Worm (Caenorhabditis elegans) whole organism, young adult: ENCODE results near the gene Y47D3A.21.

ENCODE experiments used
- F10E7.11 ChIP-seq: sonication (generic microtip); optimal IDR thresholded peaks from 2 replicates; lab custom pipeline; 2017; ENCODE audit warnings: mild to moderate bottlenecking, missing genetic modification characterization, moderate library complexity, missing compliant biosample characterization
- ama-1 ChIP-seq, 3 experiments: fragments of 150-350 bp in 1 of 3; sonication (generic microtip) in 2 of 3; optimal IDR thresholded peaks; 2 replicates each; lab custom pipeline; 2014 to 2018; ENCODE audit warnings: missing biosample characterization in 2 of 3, missing genetic modification characterization in 2 of 3, missing genetic modification reagents in 2 of 3
- hlh-12 ChIP-seq: sonication (generic microtip); optimal IDR thresholded peaks from 2 replicates; lab custom pipeline; 2016; ENCODE audit warnings: missing genetic modification characterization, missing compliant biosample characterization
- lag-1 ChIP-seq: fragments of 200-800 bp; sonication (Bioruptor generic); IDR thresholded peaks from 2 replicates; pipeline ENCODE4 v1.3.6; 2022; ENCODE audit warnings: missing genetic modification reagents, missing genetic modification characterization, missing compliant biosample characterization
- snpc-4 ChIP-seq, 5 experiments: fragments of 150-350 bp in 1 of 5; sonication (generic microtip) in 4 of 5; optimal IDR thresholded peaks; 2 replicates each; lab custom pipeline; 2014 to 2018; ENCODE audit warnings: missing genetic modification characterization in 5 of 5, missing biosample characterization in 3 of 5, antibody characterized with exemption in 2 of 5, mild to moderate bottlenecking in 2 of 5, missing compliant biosample characterization in 2 of 5, missing genotype in 2 of 5, moderate library complexity in 2 of 5, missing genetic modification reagents in 1 of 5
- tbx-9 ChIP-seq: sonication (generic microtip); optimal IDR thresholded peaks from 2 replicates; lab custom pipeline; 2016; ENCODE audit warnings: borderline replicate concordance, missing genetic modification characterization, inconsistent platforms, missing compliant biosample characterization
- unc-62 ChIP-seq: fragments of 150-350 bp; optimal IDR thresholded peaks from 2 replicates; lab custom pipeline; 2014; ENCODE audit warnings: missing biosample characterization, missing genetic modification reagents, missing genetic modification characterization
- ztf-3 ChIP-seq: fragments of 200-800 bp; sonication (Bioruptor generic); optimal IDR thresholded peaks from 2 replicates; lab custom pipeline; 2018; ENCODE audit warnings: mild to moderate bottlenecking, missing genetic modification characterization, missing compliant biosample characterization

DNA sequence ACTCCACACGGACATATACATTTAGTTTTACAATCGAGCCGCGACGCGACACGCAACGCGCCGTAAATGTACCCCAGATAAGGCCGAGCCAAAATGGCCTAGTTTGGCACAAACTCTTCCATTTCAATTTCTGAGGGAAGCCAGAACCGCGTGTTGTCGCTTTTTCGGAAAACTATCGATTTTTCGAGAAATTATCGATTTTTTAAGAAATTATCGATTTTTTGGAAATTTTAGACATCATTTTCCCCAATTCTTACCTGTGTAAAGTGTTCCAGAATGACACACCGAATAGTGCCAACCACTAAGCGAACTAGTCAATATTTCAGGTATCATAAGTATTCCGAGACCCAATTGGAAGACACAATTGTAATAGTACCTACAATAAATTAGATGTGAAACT, 47.3 kb downstream of the Y47D3A.21 start:
- TF ChIP-seq F10E7.11 (tag; lab: Kevin White, UChicago), result no peak
- no peak for TF ChIP-seq tbx-9 (tag; lab: Kevin White, UChicago)
- no peak for TF ChIP-seq snpc-4 (GFP tag; optimal IDR thresholded peaks at IDR 0.05; lab: Kevin White, UChicago)
- TF ChIP-seq snpc-4 (tag; optimal IDR thresholded peaks at IDR 0.05; lab: Kevin White, UChicago), result no peak
- TF ChIP-seq ztf-3 (GFP tag; lab: Kevin White, UChicago), result no peak
- TF ChIP-seq unc-62 (GFP tag; lab: Kevin White, UChicago), result no peak
- TF ChIP-seq ama-1 (optimal IDR thresholded peaks at IDR 0.05; lab: Kevin White, UChicago), result no peak
- no peak for TF ChIP-seq ama-1 (GFP tag; optimal IDR thresholded peaks at IDR 0.05; lab: Kevin White, UChicago)
- TF ChIP-seq hlh-12, result no peak
- TF ChIP-seq lag-1 (GFP tag; lab: Robert Waterston, UW), result no peak
